Fruit fly (Drosophila melanogaster) Kc167 (cell line): ENCODE measurements around the gene Imp.

Experiments used
- Myc ChIP-seq: fragments of >200 bp; optimal IDR thresholded peaks from 2 replicates; lab custom pipeline; 2017; ENCODE audit warnings: missing external identifiers
- Sin3A ChIP-seq: fragments of >200 bp; optimal IDR thresholded peaks from 2 replicates; lab custom pipeline; 2018; ENCODE audit warnings: missing external identifiers
- h ChIP-seq: fragments of >200 bp; optimal IDR thresholded peaks from 3 replicates; lab custom pipeline; 2018; ENCODE audit warnings: missing external identifiers
- psq ChIP-seq: fragments of >200 bp; optimal IDR thresholded peaks from 2 replicates; lab custom pipeline; 2017; ENCODE audit warnings: missing external identifiers
- ttk ChIP-seq: sonication (Bioruptor generic); optimal IDR thresholded peaks from 2 replicates; lab custom pipeline; 2017; ENCODE audit warnings: missing external identifiers

DNA sequence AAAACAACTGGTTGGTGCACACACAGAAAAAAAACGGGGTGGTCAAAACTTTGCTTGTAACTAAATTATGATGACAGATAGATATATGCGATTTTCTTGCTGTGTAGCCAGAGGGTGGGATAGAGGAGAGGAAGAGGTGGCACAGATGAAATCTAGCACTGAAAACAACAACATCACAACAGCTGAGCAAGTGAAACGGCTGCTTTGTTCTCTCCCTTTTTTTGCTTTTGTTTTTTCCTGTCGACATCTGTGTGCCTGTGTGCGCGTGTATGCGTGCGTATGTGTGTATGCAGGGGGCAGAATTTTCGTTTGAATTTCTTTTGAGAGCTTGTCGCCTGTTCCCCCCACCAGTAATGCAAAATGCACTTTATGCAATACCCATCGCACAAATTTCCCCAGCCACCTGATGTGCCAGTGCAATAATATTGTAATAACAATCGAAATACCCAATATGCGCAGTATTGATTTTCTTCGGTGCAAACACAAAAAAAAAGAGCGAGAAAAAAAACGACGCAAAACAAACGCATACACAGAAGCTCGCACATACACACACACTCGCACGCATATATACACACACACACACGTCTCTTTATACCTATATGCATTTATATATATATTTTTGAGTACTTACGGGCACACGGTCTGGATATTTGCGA lies 56.6 kb downstream of the Imp start:
- no peak for TF ChIP-seq Sin3A (lab: Kevin White, UChicago)
- TF ChIP-seq Myc (lab: Kevin White, UChicago) = no peak
- TF ChIP-seq psq (lab: Kevin White, UChicago) = no peak
- no peak for TF ChIP-seq ttk (lab: Kevin White, UChicago)
- TF ChIP-seq h = no peak
